Worm (Caenorhabditis elegans): ENCODE measurements around the gene F18E2.15.

The F18E2.15 gene

ce11 chrV:12736166-12736753 is 24.6 kb downstream of the F18E2.15 start, which contains the start of gene cky-1:
TSS of gene cky-1 (plus strand) at chrV:12736703.
- TF ChIP-seq ceh-28 (tag; optimal IDR thresholded peaks at IDR 0.05) = no peak
- no peak for TF ChIP-seq ceh-62 (tag; optimal IDR thresholded peaks at IDR 0.05)
- no peak for TF ChIP-seq cey-2 (tag; optimal IDR thresholded peaks at IDR 0.05; ENCODE audit: borderline replicate concordance, insufficient read depth)
- TF ChIP-seq set-16 (GFP tag; IDR thresholded peaks at IDR 0.05) = peak; percentile 58; the same call in 1 of the 2 replicates
- no peak for TF ChIP-seq lin-15B (tag; optimal IDR thresholded peaks at IDR 0.05)
- TF ChIP-seq nhr-25 (tag; optimal IDR thresholded peaks at IDR 0.05; ENCODE audit: borderline replicate concordance, insufficient read depth) = no peak
- no peak for TF ChIP-seq R02D3.7 (tag; optimal IDR thresholded peaks at IDR 0.05)
- no peak for TF ChIP-seq nhr-76 (tag; optimal IDR thresholded peaks at IDR 0.05)
- no peak for TF ChIP-seq lsy-2 (tag; optimal IDR thresholded peaks at IDR 0.05)
- TF ChIP-seq madf-9 (GFP tag; conservative IDR thresholded peaks at IDR 0.05) = no peak
- no peak for TF ChIP-seq arid-1 (GFP tag; conservative IDR thresholded peaks at IDR 0.05)
- no peak for TF ChIP-seq snpc-4 (tag; optimal IDR thresholded peaks at IDR 0.05)
- TF ChIP-seq lir-3 (tag; optimal IDR thresholded peaks at IDR 0.05) = no peak
- TF ChIP-seq ama-1 (optimal IDR thresholded peaks at IDR 0.05) = no peak
- no peak for TF ChIP-seq dmd-9 (GFP tag; IDR thresholded peaks at IDR 0.05)
- no peak for TF ChIP-seq ceh-20 (GFP tag; IDR thresholded peaks at IDR 0.05)
- no peak for TF ChIP-seq ceh-82 (tag; optimal IDR thresholded peaks at IDR 0.05)
- no peak for TF ChIP-seq gei-8 (GFP tag; optimal IDR thresholded peaks at IDR 0.05)
- TF ChIP-seq F49E8.2 (tag; optimal IDR thresholded peaks at IDR 0.05; ENCODE audit: borderline replicate concordance) = no peak
- peak; percentile 8 for TF ChIP-seq hlh-11 (tag; optimal IDR thresholded peaks at IDR 0.05)
- no peak for TF ChIP-seq F44E2.7 (GFP tag; IDR thresholded peaks at IDR 0.05)
- 0 out of 2 replicates have a peak, but pooled peaks have one; percentile 59 for TF ChIP-seq daf-19 (GFP tag; conservative IDR thresholded peaks at IDR 0.05)
- TF ChIP-seq nhr-28 (tag; optimal IDR thresholded peaks at IDR 0.05) = no peak
- TF ChIP-seq madf-5 (GFP tag; IDR thresholded peaks at IDR 0.05) = no peak
- TF ChIP-seq T26A8.4 (GFP tag; IDR thresholded peaks at IDR 0.05) = no peak
- TF ChIP-seq daf-12 (tag; optimal IDR thresholded peaks at IDR 0.05) = no peak

- TF ChIP-seq nhr-76 (tag; optimal IDR thresholded peaks at IDR 0.05) = no peak
- TF ChIP-seq lin-39 (tag; optimal IDR thresholded peaks at IDR 0.05) = no peak
- TF ChIP-seq fkh-10 (GFP tag; optimal IDR thresholded peaks at IDR 0.05) = no peak
- peak; percentile 54 for TF ChIP-seq hlh-11 (tag; optimal IDR thresholded peaks at IDR 0.05)
- TF ChIP-seq dmd-6 (GFP tag; IDR thresholded peaks at IDR 0.05) = peak; percentile 53
- peak; percentile 64 for TF ChIP-seq dve-1 (tag; optimal IDR thresholded peaks at IDR 0.05; ENCODE audit: insufficient read depth)
- peak; percentile 35 for TF ChIP-seq mxl-3 (GFP tag; optimal IDR thresholded peaks at IDR 0.05)
- peak; percentile 56 for TF ChIP-seq T20F7.1 (GFP tag; optimal IDR thresholded peaks at IDR 0.05)
- TF ChIP-seq F37D6.2 (tag; optimal IDR thresholded peaks at IDR 0.05) = no peak
- TF ChIP-seq ztf-7 (tag; optimal IDR thresholded peaks at IDR 0.05) = peak; percentile 49
- TF ChIP-seq rbr-2 (tag; optimal IDR thresholded peaks at IDR 0.05) = no peak
- peak in 1 of 2 experiments; percentile 95 for TF ChIP-seq unc-62 (GFP tag; optimal IDR thresholded peaks at IDR 0.05 in 1 of 2)
- TF ChIP-seq unc-62 (tag; optimal IDR thresholded peaks at IDR 0.05) = no peak
- no peak for TF ChIP-seq lin-15B (tag; optimal IDR thresholded peaks at IDR 0.05)
- TF ChIP-seq lin-1 (GFP tag; IDR thresholded peaks at IDR 0.05) = 0 out of 2 replicates have a peak, but pooled peaks have one; percentile 17
- TF ChIP-seq nhr-77 (tag; optimal IDR thresholded peaks at IDR 0.05) = peak; percentile 51
- TF ChIP-seq lin-13 (GFP tag; optimal IDR thresholded peaks at IDR 0.05) = no peak
- TF ChIP-seq mes-2 (tag; optimal IDR thresholded peaks at IDR 0.05; ENCODE audit: poor library complexity, severe bottlenecking) = peak; percentile 19
- TF ChIP-seq pqm-1 (tag; optimal IDR thresholded peaks at IDR 0.05) = peak; percentile 65
- peak; percentile 65 for TF ChIP-seq hlh-30 (tag; optimal IDR thresholded peaks at IDR 0.05; ENCODE audit: insufficient read depth)
- TF ChIP-seq nhr-111 (GFP tag; optimal IDR thresholded peaks at IDR 0.05) = no peak
- peak; percentile 30 for TF ChIP-seq nhr-10 (tag; optimal IDR thresholded peaks at IDR 0.05)
- TF ChIP-seq nhr-28 (tag; optimal IDR thresholded peaks at IDR 0.05) = peak; percentile 92
- TF ChIP-seq hmg-1.1 (GFP tag; IDR thresholded peaks at IDR 0.05) = no peak
- peak; percentile 62 for TF ChIP-seq nhr-6 (tag; optimal IDR thresholded peaks at IDR 0.05)
- no peak for TF ChIP-seq ama-1 (optimal IDR thresholded peaks at IDR 0.05)
- TF ChIP-seq skn-1 (tag; optimal IDR thresholded peaks at IDR 0.05) = no peak
Observed at ce11 chrV:12733465-12734248, 27.2 kb downstream of the F18E2.15 start, which contains the start of the genes dhs-21 and xbx-9. TSS of gene dhs-21 (minus strand) at chrV:12733645. TSS of gene xbx-9 (plus strand) at chrV:12734198.
